Worm (Caenorhabditis elegans) whole organism, young adult: ENCODE results near the gene mex-1.
A peak's percentile ranks its signal among the peaks of the same experiment; 100 is the strongest.

Experiments
- B0035.1 ChIP-seq: sonication (generic microtip); optimal IDR thresholded peaks from 2 replicates; lab custom pipeline; 2016; ENCODE audit warnings: missing genetic modification characterization, mild to moderate bottlenecking, missing compliant biosample characterization, missing genotype, missing genetic modification reagents
- C06A6.2 ChIP-seq: fragments of 200-800 bp; sonication (Bioruptor generic); conservative IDR thresholded peaks from 2 replicates; pipeline ENCODE4 v1.3.6; 2022; ENCODE audit warnings: missing genetic modification characterization, missing compliant biosample characterization
- F37B4.10 ChIP-seq: fragments of 200-800 bp; sonication (Bioruptor generic); IDR thresholded peaks from 2 replicates; pipeline ENCODE4 v1.3.6; 2022; ENCODE audit warnings: missing genetic modification characterization, missing compliant biosample characterization
- F52B5.7 ChIP-seq: sonication (generic microtip); optimal IDR thresholded peaks from 2 replicates; lab custom pipeline; 2016; ENCODE audit warnings: mild to moderate bottlenecking, missing genetic modification characterization, missing compliant biosample characterization
- K12H6.12 ChIP-seq: fragments of 200-800 bp; sonication (Bioruptor generic); optimal IDR thresholded peaks from 2 replicates; lab custom pipeline; 2018; ENCODE audit warnings: mild to moderate bottlenecking, missing genetic modification characterization, missing compliant biosample characterization
- Y67H2A.10 ChIP-seq: fragments of 200-800 bp; sonication (Bioruptor generic); conservative IDR thresholded peaks from 2 replicates; pipeline ENCODE4 v1.3.6; 2022; ENCODE audit warnings: missing genetic modification reagents, missing genetic modification characterization, missing compliant biosample characterization
- ama-1 ChIP-seq, 3 experiments: fragments of 150-350 bp in 1 of 3; sonication (generic microtip) in 2 of 3; optimal IDR thresholded peaks; 2 replicates each; lab custom pipeline; 2014 to 2018; ENCODE audit warnings: missing biosample characterization in 2 of 3, missing genetic modification characterization in 2 of 3, missing genetic modification reagents in 2 of 3
- aptf-2 ChIP-seq: fragments of 200-800 bp; sonication (Bioruptor generic); conservative IDR thresholded peaks from 2 replicates; pipeline ENCODE4 v1.3.6; 2022; ENCODE audit warnings: missing genetic modification reagents, missing genetic modification characterization, missing compliant biosample characterization
- atf-7 ChIP-seq: sonication (generic microtip); optimal IDR thresholded peaks from 2 replicates; lab custom pipeline; 2017; ENCODE audit warnings: mild to moderate bottlenecking, missing genetic modification characterization, missing compliant biosample characterization
- athp-1 ChIP-seq: sonication (generic microtip); optimal IDR thresholded peaks from 2 replicates; lab custom pipeline; 2017; ENCODE audit warnings: mild to moderate bottlenecking, missing genetic modification characterization, missing compliant biosample characterization
- attf-5 ChIP-seq: fragments of 200-800 bp; sonication (Bioruptor generic); optimal IDR thresholded peaks from 2 replicates; lab custom pipeline; 2018; ENCODE audit warnings: mild to moderate bottlenecking, missing genetic modification characterization, missing compliant biosample characterization
- bed-1 ChIP-seq: fragments of 200-800 bp; sonication (Bioruptor generic); IDR thresholded peaks from 2 replicates; pipeline ENCODE4 v1.3.6; 2022; ENCODE audit warnings: missing genetic modification reagents, missing genetic modification characterization, missing compliant biosample characterization
- cebp-1 ChIP-seq, 2 experiments: fragments of 200-800 bp in 1 of 2; sonication (Bioruptor generic) in 1 of 2; sonication (generic microtip) in 1 of 2; IDR thresholded peaks in 1 of 2; optimal IDR thresholded peaks in 1 of 2; 2 replicates each; pipeline versions ENCODE4 v1.3.6 to Lab custom; 2017 to 2022; ENCODE audit warnings: missing compliant biosample characterization in 2 of 2, missing genetic modification characterization in 2 of 2, mild to moderate bottlenecking in 1 of 2, missing genetic modification reagents in 1 of 2, moderate library complexity in 1 of 2
- cebp-2 ChIP-seq: fragments of 200-800 bp; sonication (Bioruptor generic); IDR thresholded peaks from 2 replicates; pipeline ENCODE4 v1.3.6; 2022; ENCODE audit warnings: missing genetic modification characterization, missing compliant biosample characterization
- ceh-58 ChIP-seq: fragments of 200-800 bp; sonication (Bioruptor generic); IDR thresholded peaks from 2 replicates; pipeline ENCODE4 v1.3.6; 2022; ENCODE audit warnings: missing genetic modification characterization, missing compliant biosample characterization
- chd-7 ChIP-seq: sonication (generic microtip); optimal IDR thresholded peaks from 2 replicates; lab custom pipeline; 2016; ENCODE audit warnings: mild to moderate bottlenecking, missing genetic modification characterization, moderate library complexity, missing compliant biosample characterization
- die-1 ChIP-seq: sonication (generic microtip); optimal IDR thresholded peaks from 2 replicates; lab custom pipeline; 2016; ENCODE audit warnings: missing genotype, mild to moderate bottlenecking, missing genetic modification characterization, missing compliant biosample characterization
- dpl-1 ChIP-seq: fragments of 150-350 bp; optimal IDR thresholded peaks from 2 replicates; lab custom pipeline; 2014; ENCODE audit warnings: missing biosample characterization, missing genetic modification reagents, missing genetic modification characterization
- egl-44 ChIP-seq: fragments of 200-800 bp; sonication (Bioruptor generic); IDR thresholded peaks from 2 replicates; pipeline ENCODE4 v1.3.6; 2022; ENCODE audit warnings: missing genetic modification reagents, missing genetic modification characterization, missing compliant biosample characterization
- egrh-3 ChIP-seq: fragments of 200-800 bp; sonication (Bioruptor generic); IDR thresholded peaks from 2 replicates; pipeline ENCODE4 v1.3.6; 2022; ENCODE audit warnings: missing genetic modification reagents, missing genetic modification characterization, missing compliant biosample characterization
- hlh-12 ChIP-seq: sonication (generic microtip); optimal IDR thresholded peaks from 2 replicates; lab custom pipeline; 2016; ENCODE audit warnings: missing genetic modification characterization, missing compliant biosample characterization
- hmg-1.2 ChIP-seq: fragments of 200-800 bp; sonication (Bioruptor generic); IDR thresholded peaks from 2 replicates; pipeline ENCODE4 v1.3.6; 2022; ENCODE audit warnings: missing genetic modification reagents, missing genetic modification characterization, missing compliant biosample characterization
- hsf-1 ChIP-seq: fragments of 200-800 bp; sonication (Bioruptor generic); IDR thresholded peaks from 2 replicates; pipeline ENCODE4 v1.3.6; 2022; ENCODE audit warnings: missing genetic modification reagents, missing genetic modification characterization, missing compliant biosample characterization
- lin-35 ChIP-seq, 3 experiments: fragments of 150-350 bp in 2 of 3; sonication (generic microtip) in 1 of 3; optimal IDR thresholded peaks; 2 replicates each; lab custom pipeline; 2014 to 2018; ENCODE audit warnings: missing biosample characterization in 3 of 3, missing genetic modification characterization in 3 of 3, missing genetic modification reagents in 3 of 3
- lin-40 ChIP-seq: sonication (generic microtip); optimal IDR thresholded peaks from 2 replicates; lab custom pipeline; 2016; ENCODE audit warnings: missing genetic modification characterization, mild to moderate bottlenecking, missing compliant biosample characterization, missing genotype, missing genetic modification reagents
- lin-54 ChIP-seq: fragments of 200-800 bp; sonication (Bioruptor generic); optimal IDR thresholded peaks from 2 replicates; lab custom pipeline; 2018; ENCODE audit warnings: mild to moderate bottlenecking, missing genetic modification characterization, missing compliant biosample characterization
- lir-1 ChIP-seq: fragments of 200-800 bp; sonication (Bioruptor generic); conservative IDR thresholded peaks from 2 replicates; pipeline ENCODE4 v1.3.6; 2022; ENCODE audit warnings: missing genetic modification reagents, missing genetic modification characterization, missing compliant biosample characterization
- madf-6 ChIP-seq: fragments of 200-800 bp; sonication (Bioruptor generic); IDR thresholded peaks from 2 replicates; pipeline ENCODE4 v1.3.6; 2022; ENCODE audit warnings: missing genetic modification reagents, missing genetic modification characterization, missing compliant biosample characterization
- madf-8 ChIP-seq: fragments of 200-800 bp; sonication (Bioruptor generic); conservative IDR thresholded peaks from 2 replicates; pipeline ENCODE4 v1.3.6; 2022; ENCODE audit warnings: missing genetic modification reagents, missing genetic modification characterization, missing compliant biosample characterization
- mel-28 ChIP-seq: sonication (generic microtip); optimal IDR thresholded peaks from 2 replicates; lab custom pipeline; 2016; ENCODE audit warnings: borderline replicate concordance, mild to moderate bottlenecking, missing genetic modification characterization, missing compliant biosample characterization
- mes-4 ChIP-seq: sonication (generic microtip); optimal IDR thresholded peaks from 2 replicates; lab custom pipeline; 2016; ENCODE audit warnings: missing genotype, missing genetic modification characterization, missing compliant biosample characterization
- nfyb-1 ChIP-seq: fragments of 200-800 bp; sonication (Bioruptor generic); IDR thresholded peaks from 2 replicates; pipeline ENCODE4 v1.3.6; 2022; ENCODE audit warnings: missing genetic modification reagents, missing genetic modification characterization, missing compliant biosample characterization
- nhr-120 ChIP-seq: fragments of 200-800 bp; sonication (Bioruptor generic); IDR thresholded peaks from 2 replicates; pipeline ENCODE4 v1.3.6; 2022; ENCODE audit warnings: missing genetic modification characterization, missing compliant biosample characterization
- nhr-179 ChIP-seq: sonication (generic microtip); optimal IDR thresholded peaks from 2 replicates; lab custom pipeline; 2016; ENCODE audit warnings: mild to moderate bottlenecking, missing genetic modification characterization, missing compliant biosample characterization
- nhr-27 ChIP-seq: fragments of 200-800 bp; sonication (Bioruptor generic); optimal IDR thresholded peaks from 2 replicates; lab custom pipeline; 2018; ENCODE audit warnings: mild to moderate bottlenecking, missing genetic modification characterization, moderate library complexity, missing compliant biosample characterization
- nhr-90 ChIP-seq: sonication (generic microtip); optimal IDR thresholded peaks from 2 replicates; lab custom pipeline; 2016; ENCODE audit warnings: missing genotype, mild to moderate bottlenecking, missing genetic modification characterization, missing compliant biosample characterization
- pbrm-1 ChIP-seq: fragments of 200-800 bp; sonication (Bioruptor generic); IDR thresholded peaks from 2 replicates; pipeline ENCODE4 v1.3.6; 2022; ENCODE audit warnings: missing genetic modification reagents, missing genetic modification characterization, missing compliant biosample characterization
- rec-8 ChIP-seq, 2 experiments: sonication (generic microtip); optimal IDR thresholded peaks; 2 replicates each; lab custom pipeline; 2016; ENCODE audit warnings: mild to moderate bottlenecking in 2 of 2, missing genetic modification characterization in 2 of 2, missing genetic modification reagents in 2 of 2, missing genotype in 2 of 2, missing biosample characterization in 1 of 2, missing compliant biosample characterization in 1 of 2, moderate library complexity in 1 of 2
- repo-1 ChIP-seq: sonication (generic microtip); optimal IDR thresholded peaks from 2 replicates; lab custom pipeline; 2017; ENCODE audit warnings: mild to moderate bottlenecking, missing genetic modification characterization, missing compliant biosample characterization
- sdz-38 ChIP-seq: sonication (generic microtip); optimal IDR thresholded peaks from 2 replicates; lab custom pipeline; 2016; ENCODE audit warnings: missing genotype, missing genetic modification characterization, missing compliant biosample characterization
- unc-62 ChIP-seq: fragments of 150-350 bp; optimal IDR thresholded peaks from 2 replicates; lab custom pipeline; 2014; ENCODE audit warnings: missing biosample characterization, missing genetic modification reagents, missing genetic modification characterization
- ztf-18 ChIP-seq: sonication (generic microtip); optimal IDR thresholded peaks from 2 replicates; lab custom pipeline; 2016; ENCODE audit warnings: missing genotype, mild to moderate bottlenecking, missing genetic modification characterization, missing compliant biosample characterization
- ztf-22 ChIP-seq: fragments of 200-800 bp; sonication (Bioruptor generic); optimal IDR thresholded peaks from 2 replicates; lab custom pipeline; 2018; ENCODE audit warnings: mild to moderate bottlenecking, missing genetic modification characterization, moderate library complexity, missing compliant biosample characterization
- ztf-25 ChIP-seq: fragments of 200-800 bp; sonication (Bioruptor generic); IDR thresholded peaks from 2 replicates; pipeline ENCODE4 v1.3.6; 2022; ENCODE audit warnings: missing genetic modification reagents, missing genetic modification characterization, missing compliant biosample characterization
- ztf-26 ChIP-seq: sonication (generic microtip); optimal IDR thresholded peaks from 2 replicates; lab custom pipeline; 2017; ENCODE audit warnings: missing genetic modification characterization, missing compliant biosample characterization
- ztf-3 ChIP-seq: fragments of 200-800 bp; sonication (Bioruptor generic); optimal IDR thresholded peaks from 2 replicates; lab custom pipeline; 2018; ENCODE audit warnings: mild to moderate bottlenecking, missing genetic modification characterization, missing compliant biosample characterization
- ztf-6 ChIP-seq: fragments of 200-800 bp; sonication (Bioruptor generic); IDR thresholded peaks from 2 replicates; pipeline ENCODE4 v1.3.6; 2022; ENCODE audit warnings: missing genetic modification reagents, missing genetic modification characterization, missing compliant biosample characterization

Gene mex-1

DNA sequence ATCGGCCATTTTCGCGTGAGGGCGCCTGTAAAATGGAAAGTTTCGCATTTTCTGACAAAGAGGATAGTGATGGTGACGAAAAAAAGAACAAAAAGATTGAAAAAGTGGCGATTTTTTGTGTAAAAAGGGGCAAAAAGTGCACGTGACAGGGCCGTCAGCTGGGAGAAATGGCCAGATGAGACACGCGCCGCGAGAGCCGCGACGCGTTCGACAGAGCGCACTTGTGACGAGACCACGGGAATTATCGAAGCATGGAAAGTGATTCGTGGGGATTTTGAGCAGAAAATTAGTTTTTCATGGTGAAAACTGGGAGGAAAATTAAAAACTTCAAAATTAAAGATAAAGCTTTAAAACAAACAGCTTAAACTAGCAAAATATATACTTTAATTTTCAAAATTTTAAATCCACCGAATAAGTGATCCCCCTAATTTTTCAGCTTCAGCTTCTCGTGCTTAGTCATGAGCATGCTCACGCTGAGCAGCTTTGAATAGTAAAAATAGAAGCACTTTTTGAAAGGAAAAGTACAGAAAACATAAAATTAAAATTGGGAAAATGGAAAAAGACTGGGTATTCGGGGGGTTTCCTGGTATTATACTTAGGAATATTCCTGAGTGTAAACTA lies 820 bp upstream of the mex-1 start, which contains the start of gene W03C9.5 (continued):
- peak; percentile 79 for TF ChIP-seq nhr-90
- TF ChIP-seq cebp-2 (GFP tag; lab: Robert Waterston, UW): no peak
- TF ChIP-seq cebp-1 (GFP tag; IDR thresholded peaks at IDR 0.05; lab: Robert Waterston, UW): peak; percentile 66
- peak; percentile 88 for TF ChIP-seq cebp-1 (tag; optimal IDR thresholded peaks at IDR 0.05; lab: Kevin White, UChicago)
- TF ChIP-seq egrh-3 (GFP tag; lab: Robert Waterston, UW): peak; percentile 76
- peak; percentile 94 for TF ChIP-seq ztf-26
- peak; percentile 87 for TF ChIP-seq athp-1 (tag; lab: Kevin White, UChicago)
- peak; percentile 70 for TF ChIP-seq atf-7
- TF ChIP-seq nhr-179: no peak
- peak; percentile 91 for TF ChIP-seq lir-1
- TF ChIP-seq chd-7 (tag; lab: Kevin White, UChicago): peak; percentile 66
- peak; percentile 38 for TF ChIP-seq die-1 (tag; lab: Kevin White, UChicago)
- peak; percentile 72 for TF ChIP-seq nfyb-1 (GFP tag; lab: Robert Waterston, UW)
- TF ChIP-seq repo-1 (tag; lab: Kevin White, UChicago): peak; percentile 46
- peak; percentile 50 for TF ChIP-seq B0035.1
- peak; percentile 98 for TF ChIP-seq attf-5
- TF ChIP-seq ama-1 (optimal IDR thresholded peaks at IDR 0.05; lab: Kevin White, UChicago): no peak
- TF ChIP-seq ama-1 (GFP tag; optimal IDR thresholded peaks at IDR 0.05; lab: Kevin White, UChicago): no peak
- TF ChIP-seq C06A6.2 (GFP tag; lab: Robert Waterston, UW): no peak; the same call in 1 of the 2 replicates
- no peak for TF ChIP-seq ceh-58 (GFP tag; lab: Robert Waterston, UW)
- peak; percentile 72; the same call in 1 of the 2 replicates for TF ChIP-seq ztf-6
- TF ChIP-seq nhr-120 (GFP tag; lab: Robert Waterston, UW): no peak
- TF ChIP-seq bed-1 (GFP tag; lab: Robert Waterston, UW): no peak
- peak; percentile 97 for TF ChIP-seq K12H6.12 (tag; lab: Kevin White, UChicago)
- TF ChIP-seq F37B4.10 (GFP tag; lab: Robert Waterston, UW): no peak
- no peak for TF ChIP-seq nhr-27 (tag; lab: Kevin White, UChicago)
- TF ChIP-seq mel-28 (tag; lab: Kevin White, UChicago): no peak
- peak; percentile 54 for TF ChIP-seq ztf-18 (tag; lab: Kevin White, UChicago)
- peak; percentile 92 for TF ChIP-seq pbrm-1 (GFP tag; lab: Robert Waterston, UW)
- TF ChIP-seq hsf-1: 0 out of 2 replicates have a peak, but pooled peaks have one; percentile 46
- peak; percentile 93 for TF ChIP-seq Y67H2A.10 (GFP tag; lab: Robert Waterston, UW)
- no peak for TF ChIP-seq mes-4
- peak; percentile 82; the same call in 1 of the 2 replicates for TF ChIP-seq ztf-25 (GFP tag; lab: Robert Waterston, UW)
- TF ChIP-seq hlh-12 (tag; lab: Kevin White, UChicago): no peak
- TF ChIP-seq lin-35 (GFP tag; optimal IDR thresholded peaks at IDR 0.05; lab: Kevin White, UChicago): peak in 2 of 3 experiments; percentile 19 to 76
- TF ChIP-seq rec-8 (tag; optimal IDR thresholded peaks at IDR 0.05; lab: Kevin White, UChicago): peak in 1 of 2 experiments; percentile 32
- peak; percentile 25 for TF ChIP-seq dpl-1 (GFP tag; lab: Kevin White, UChicago)
- TF ChIP-seq ztf-3 (GFP tag; lab: Kevin White, UChicago): peak; percentile 39
- peak; percentile 49; the same call in 1 of the 2 replicates for TF ChIP-seq egl-44 (GFP tag; lab: Robert Waterston, UW)
- peak; percentile 78 for TF ChIP-seq lin-54
- TF ChIP-seq hmg-1.2 (GFP tag; lab: Robert Waterston, UW): peak; percentile 56
- TF ChIP-seq sdz-38: no peak
- TF ChIP-seq lin-40 (tag; lab: Kevin White, UChicago): peak; percentile 91
- TF ChIP-seq madf-8 (GFP tag; lab: Robert Waterston, UW): no peak
- TF ChIP-seq aptf-2 (GFP tag; lab: Robert Waterston, UW): peak; percentile 79
- TF ChIP-seq madf-6 (GFP tag; lab: Robert Waterston, UW): peak; percentile 51; the same call in 1 of the 2 replicates
- TF ChIP-seq ztf-22 (GFP tag; lab: Kevin White, UChicago): no peak
- TF ChIP-seq unc-62 (GFP tag; lab: Kevin White, UChicago): peak; percentile 18
- peak; percentile 29 for TF ChIP-seq F52B5.7
